Worm (Caenorhabditis elegans) whole organism, midembryonic: ENCODE results near the gene air-1.

ENCODE experiments used
- T22C8.4 ChIP-seq: fragments of 200-800 bp; sonication (Bioruptor generic); IDR thresholded peaks from 2 replicates; pipeline ENCODE4 v1.3.6; 2022; ENCODE audit warnings: missing genetic modification characterization, missing compliant biosample characterization
- cog-1 ChIP-seq: sonication (generic microtip); optimal IDR thresholded peaks from 2 replicates; lab custom pipeline; 2016; ENCODE audit warnings: missing genetic modification characterization, missing compliant biosample characterization
- flt-1 ChIP-seq: fragments of 200-800 bp; sonication (Bioruptor generic); IDR thresholded peaks from 2 replicates; pipeline ENCODE4 v1.3.6; 2022; ENCODE audit warnings: missing genetic modification characterization, missing compliant biosample characterization
- klf-2 ChIP-seq: fragments of 200-800 bp; sonication (Bioruptor generic); conservative IDR thresholded peaks from 2 replicates; pipeline ENCODE4 v1.3.6; 2022; ENCODE audit warnings: missing genetic modification reagents, missing genetic modification characterization, missing compliant biosample characterization
- tab-1 ChIP-seq: fragments of 200-800 bp; sonication (Bioruptor generic); IDR thresholded peaks from 2 replicates; pipeline ENCODE4 v1.3.6; 2022; ENCODE audit warnings: missing genetic modification characterization, missing compliant biosample characterization

- TF ChIP-seq klf-2 (GFP tag; lab: Robert Waterston, UW) (no peak), tab-1 (GFP tag; lab: Robert Waterston, UW) (no peak), flt-1 (GFP tag; lab: Robert Waterston, UW) (no peak), cog-1 (tag; lab: Kevin White, UChicago) (no peak), T22C8.4 (GFP tag; lab: Robert Waterston, UW) (no peak)
Measured at ce11 chrV:8223417-8223816, 2.1 kb downstream of the air-1 start.
